Worm (Caenorhabditis elegans): ENCODE data around the gene fbxc-28.

- TF ChIP-seq pha-4 (GFP tag; IDR thresholded peaks at IDR 0.05) (no peak), pha-4 (tag; optimal IDR thresholded peaks at IDR 0.05) (no peak), nhr-11 (tag; optimal IDR thresholded peaks at IDR 0.05) (no peak), skn-1 (tag; optimal IDR thresholded peaks at IDR 0.05) (no peak), sdz-12 (GFP tag; optimal IDR thresholded peaks at IDR 0.05) (no peak), snpc-4 (tag; optimal IDR thresholded peaks at IDR 0.05) (no peak), fkh-10 (GFP tag; optimal IDR thresholded peaks at IDR 0.05) (no peak), zfp-3 (GFP tag; conservative IDR thresholded peaks at IDR 0.05) (no peak), egl-27 (tag; optimal IDR thresholded peaks at IDR 0.05) (no peak), ama-1 (optimal IDR thresholded peaks at IDR 0.05) (no peak)
These were observed 20.2 kb downstream of the fbxc-28 start, which contains the start of gene clec-43 for ce11 chrII:943773-944172.
